Fruit fly (Drosophila melanogaster): ENCODE measurements around the gene Cpr65Ax2.
"Not testable (repeated sequence)": the region's sequence is repeated elsewhere in the genome, so short reads cannot be mapped to it uniquely, and the experiment has no call there.

The Cpr65Ax2 gene

dm6 chr3L:6150757-6151354, at the start of gene Cpr65Ax2, which contains the start of gene Lcp65Aa:
Cpr65Ax2 (minus strand) TSS chr3L:6150857.
Lcp65Aa (plus strand) TSS chr3L:6151304.
- not testable (repeated sequence) for TF ChIP-seq usp (GFP tag; optimal IDR thresholded peaks at IDR 0.05); Dll (optimal IDR thresholded peaks at IDR 0.05); EcR (GFP tag; optimal IDR thresholded peaks at IDR 0.05)

- TF ChIP-seq CG8478 (optimal IDR thresholded peaks at IDR 0.05) (no peak), EcR (GFP tag; optimal IDR thresholded peaks at IDR 0.05) (no peak), psq (optimal IDR thresholded peaks at IDR 0.05) (no peak), Dll (optimal IDR thresholded peaks at IDR 0.05) (no peak), pan (optimal IDR thresholded peaks at IDR 0.05) (no peak), usp (GFP tag; optimal IDR thresholded peaks at IDR 0.05) (no peak)
Measured at dm6 chr3L:6200173-6200572, 49.5 kb upstream of the Cpr65Ax2 start, which contains the start of gene CG8219. CG8219 (plus strand) TSS chr3L:6200473.

- TF ChIP-seq EcR (GFP tag; optimal IDR thresholded peaks at IDR 0.05) (no peak), usp (GFP tag; optimal IDR thresholded peaks at IDR 0.05) (no peak), pan (optimal IDR thresholded peaks at IDR 0.05) (no peak), Dll (optimal IDR thresholded peaks at IDR 0.05) (no peak), CG8478 (optimal IDR thresholded peaks at IDR 0.05) (no peak), psq (optimal IDR thresholded peaks at IDR 0.05) (no peak)
Measured at dm6 chr3L:6193556-6194114, 43.0 kb upstream of the Cpr65Ax2 start.

- TF ChIP-seq EcR (GFP tag; optimal IDR thresholded peaks at IDR 0.05): no peak
- TF ChIP-seq psq (optimal IDR thresholded peaks at IDR 0.05): no peak
- TF ChIP-seq CG8478 (optimal IDR thresholded peaks at IDR 0.05): no peak
- no peak for TF ChIP-seq usp (GFP tag; optimal IDR thresholded peaks at IDR 0.05)
- no peak for TF ChIP-seq pan (optimal IDR thresholded peaks at IDR 0.05)
- no peak for TF ChIP-seq Dll (optimal IDR thresholded peaks at IDR 0.05)
Measured at dm6 chr3L:6192822-6193555, 42.3 kb upstream of the Cpr65Ax2 start, which contains the start of the genes Sf3b6 and Tnpo. Sf3b6 (minus strand) TSS chr3L:6193179. Tnpo (plus strand) TSS chr3L:6193480.

dm6 chr3L:6188995-6189927, 38.6 kb upstream of the Cpr65Ax2 start, which contains the start of the genes D19A and CG7386:
D19A (minus strand) TSS chr3L:6189123.
CG7386 (plus strand) TSS chr3L:6189745.
- TF ChIP-seq EcR (GFP tag; optimal IDR thresholded peaks at IDR 0.05) (no peak), Dll (optimal IDR thresholded peaks at IDR 0.05) (no peak), usp (GFP tag; optimal IDR thresholded peaks at IDR 0.05) (no peak), CG8478 (optimal IDR thresholded peaks at IDR 0.05) (no peak), pan (optimal IDR thresholded peaks at IDR 0.05) (no peak), psq (optimal IDR thresholded peaks at IDR 0.05) (no peak)

- TF ChIP-seq usp (GFP tag; optimal IDR thresholded peaks at IDR 0.05): no peak
- TF ChIP-seq Dll (optimal IDR thresholded peaks at IDR 0.05): no peak
- no peak for TF ChIP-seq psq (optimal IDR thresholded peaks at IDR 0.05)
- TF ChIP-seq CG8478 (optimal IDR thresholded peaks at IDR 0.05): no peak
- peak; percentile 80 for TF ChIP-seq pan (optimal IDR thresholded peaks at IDR 0.05)
- TF ChIP-seq EcR (GFP tag; optimal IDR thresholded peaks at IDR 0.05): no peak
Measured at dm6 chr3L:6184884-6185438, 34.3 kb upstream of the Cpr65Ax2 start, which contains the start of the genes D19B and CG43293. D19B (minus strand) TSS chr3L:6184920. CG43293 (plus strand) TSS chr3L:6185189.

- no peak for TF ChIP-seq CG8478 (optimal IDR thresholded peaks at IDR 0.05)
- no peak for TF ChIP-seq pan (optimal IDR thresholded peaks at IDR 0.05)
- TF ChIP-seq psq (optimal IDR thresholded peaks at IDR 0.05): no peak
- no peak for TF ChIP-seq Dll (optimal IDR thresholded peaks at IDR 0.05)
- TF ChIP-seq usp (GFP tag; optimal IDR thresholded peaks at IDR 0.05): no peak
- no peak for TF ChIP-seq EcR (GFP tag; optimal IDR thresholded peaks at IDR 0.05)
Measured at dm6 chr3L:6181776-6182175, 31.1 kb upstream of the Cpr65Ax2 start, which contains the start of gene CG10274. CG10274 (minus strand) TSS chr3L:6181829.

dm6 chr3L:6173826-6174255, 23.2 kb upstream of the Cpr65Ax2 start, which contains the start of the genes fmt and CG7376:
fmt (minus strand) TSS chr3L:6173880.
CG7376 (plus strand) TSS chr3L:6174248.
- TF ChIP-seq psq (optimal IDR thresholded peaks at IDR 0.05) (no peak), usp (GFP tag; optimal IDR thresholded peaks at IDR 0.05) (no peak), EcR (GFP tag; optimal IDR thresholded peaks at IDR 0.05) (no peak), pan (optimal IDR thresholded peaks at IDR 0.05) (no peak), CG8478 (optimal IDR thresholded peaks at IDR 0.05) (no peak), Dll (optimal IDR thresholded peaks at IDR 0.05) (no peak)

dm6 chr3L:6162483-6163128, 11.9 kb upstream of the Cpr65Ax2 start, which contains the start of gene Prdm13:
Prdm13 (plus strand) TSS chr3L:6163127.
- no peak for TF ChIP-seq EcR (GFP tag; optimal IDR thresholded peaks at IDR 0.05)
- TF ChIP-seq pan (optimal IDR thresholded peaks at IDR 0.05): no peak
- TF ChIP-seq psq (optimal IDR thresholded peaks at IDR 0.05): no peak
- TF ChIP-seq Dll (optimal IDR thresholded peaks at IDR 0.05): no peak
- TF ChIP-seq usp (GFP tag; optimal IDR thresholded peaks at IDR 0.05): no peak
- TF ChIP-seq CG8478 (optimal IDR thresholded peaks at IDR 0.05): no peak

dm6 chr3L:6161997-6162396, 11.3 kb upstream of the Cpr65Ax2 start:
- no peak for TF ChIP-seq EcR (GFP tag; optimal IDR thresholded peaks at IDR 0.05)
- no peak for TF ChIP-seq psq (optimal IDR thresholded peaks at IDR 0.05)
- no peak for TF ChIP-seq pan (optimal IDR thresholded peaks at IDR 0.05)
- TF ChIP-seq CG8478 (optimal IDR thresholded peaks at IDR 0.05): no peak
- no peak for TF ChIP-seq usp (GFP tag; optimal IDR thresholded peaks at IDR 0.05)
- TF ChIP-seq Dll (optimal IDR thresholded peaks at IDR 0.05): no peak

Measured in whole organism.